Worm (Caenorhabditis elegans) whole organism, L1 larva: ENCODE results near the gene C29G2.3.
"Not testable (repeated sequence)": the region's sequence is repeated elsewhere in the genome, so short reads cannot be mapped to it uniquely, and the experiment has no call there.

Source experiments
- C16A3.4 ChIP-seq: fragments of 150-350 bp; optimal IDR thresholded peaks from 2 replicates; lab custom pipeline; 2014; ENCODE audit warnings: missing biosample characterization, missing genetic modification characterization
- C34B4.2 ChIP-seq: sonication (generic microtip); optimal IDR thresholded peaks from 2 replicates; lab custom pipeline; 2017; ENCODE audit warnings: mild to moderate bottlenecking, missing genetic modification characterization, missing compliant biosample characterization
- aha-1 ChIP-seq: fragments of 150-350 bp; optimal IDR thresholded peaks from 2 replicates; lab custom pipeline; 2014; ENCODE audit warnings: missing biosample characterization, missing genetic modification characterization
- alr-1 ChIP-seq: fragments of 200-800 bp; sonication (Bioruptor generic); optimal IDR thresholded peaks from 2 replicates; lab custom pipeline; 2018; ENCODE audit warnings: borderline replicate concordance, mild to moderate bottlenecking, missing genetic modification characterization, missing compliant biosample characterization
- aly-2 ChIP-seq: fragments of 150-350 bp; optimal IDR thresholded peaks from 2 replicates; lab custom pipeline; 2014; ENCODE audit warnings: missing biosample characterization, missing genetic modification characterization
- ceh-88 ChIP-seq: fragments of 200-800 bp; sonication (Bioruptor generic); IDR thresholded peaks from 2 replicates; pipeline ENCODE4 v1.3.6; 2022; ENCODE audit warnings: missing genetic modification characterization, missing compliant biosample characterization
- ceh-90 ChIP-seq: sonication (generic microtip); optimal IDR thresholded peaks from 2 replicates; lab custom pipeline; 2016; ENCODE audit warnings: missing genetic modification characterization, missing compliant biosample characterization
- ces-1 ChIP-seq: fragments of 150-350 bp; optimal IDR thresholded peaks from 2 replicates; lab custom pipeline; 2014; ENCODE audit warnings: missing biosample characterization, missing genetic modification reagents, missing genetic modification characterization
- dpl-1 ChIP-seq, 3 experiments: fragments of 150-350 bp in 2 of 3; sonication (generic microtip) in 1 of 3; optimal IDR thresholded peaks; 2 replicates each; lab custom pipeline; 2014 to 2017; ENCODE audit warnings: missing biosample characterization in 3 of 3, missing genetic modification characterization in 3 of 3, missing genetic modification reagents in 3 of 3
- egl-13 ChIP-seq: sonication (generic microtip); optimal IDR thresholded peaks from 2 replicates; lab custom pipeline; 2016; ENCODE audit warnings: missing genotype, missing genetic modification reagents, missing genetic modification characterization, missing compliant biosample characterization
- egl-27 ChIP-seq, 2 experiments: fragments of 150-350 bp in 1 of 2; sonication (generic microtip); optimal IDR thresholded peaks; 3 replicates each; lab custom pipeline; 2017 to 2018; ENCODE audit warnings: missing biosample characterization in 2 of 2, missing genetic modification characterization in 2 of 2, missing genetic modification reagents in 2 of 2
- elt-3 ChIP-seq, 6 experiments: fragments of 150-350 bp in 1 of 6; sonication (generic microtip); optimal IDR thresholded peaks; 2 replicates each; lab custom pipeline; 2017 to 2018; ENCODE audit warnings: missing biosample characterization in 6 of 6, missing genetic modification characterization in 6 of 6, inconsistent platforms in 1 of 6
- fkh-4 ChIP-seq: sonication (generic microtip); optimal IDR thresholded peaks from 2 replicates; lab custom pipeline; 2016; ENCODE audit warnings: missing compliant biosample characterization, missing genetic modification characterization, borderline replicate concordance
- fkh-8 ChIP-seq: sonication (generic microtip); optimal IDR thresholded peaks from 2 replicates; lab custom pipeline; 2016; ENCODE audit warnings: mild to moderate bottlenecking, missing genetic modification characterization, missing compliant biosample characterization
- hlh-4 ChIP-seq: sonication (generic microtip); optimal IDR thresholded peaks from 2 replicates; lab custom pipeline; 2016; ENCODE audit warnings: mild to moderate bottlenecking, missing genetic modification characterization, missing compliant biosample characterization
- hpl-2 ChIP-seq: fragments of 150-350 bp; optimal IDR thresholded peaks from 2 replicates; lab custom pipeline; 2014; ENCODE audit warnings: missing biosample characterization, missing genetic modification reagents, missing genetic modification characterization
- jun-1 ChIP-seq: fragments of 150-350 bp; optimal IDR thresholded peaks from 2 replicates; lab custom pipeline; 2014; ENCODE audit warnings: missing biosample characterization, missing genetic modification reagents, missing genetic modification characterization
- lin-39 ChIP-seq: fragments of 150-350 bp; optimal IDR thresholded peaks from 2 replicates; lab custom pipeline; 2014; ENCODE audit warnings: missing biosample characterization, missing genetic modification reagents, missing genetic modification characterization
- lsy-2 ChIP-seq, 2 experiments: fragments of 150-350 bp; optimal IDR thresholded peaks; 2 replicates each; lab custom pipeline; 2014; ENCODE audit warnings: missing biosample characterization in 2 of 2, missing genetic modification characterization in 2 of 2
- nhr-11 ChIP-seq: fragments of 150-350 bp; optimal IDR thresholded peaks from 2 replicates; lab custom pipeline; 2014; ENCODE audit warnings: missing biosample characterization, missing genetic modification characterization
- nhr-19 ChIP-seq: fragments of 200-800 bp; sonication (Bioruptor generic); conservative IDR thresholded peaks from 2 replicates; pipeline ENCODE4 v1.3.6; 2022; ENCODE audit warnings: missing genetic modification characterization, missing compliant biosample characterization
- nhr-77 ChIP-seq: fragments of 150-350 bp; optimal IDR thresholded peaks from 2 replicates; lab custom pipeline; 2014; ENCODE audit warnings: missing biosample characterization, missing genetic modification characterization
- pax-3 ChIP-seq: fragments of 200-800 bp; sonication (Bioruptor generic); optimal IDR thresholded peaks from 2 replicates; lab custom pipeline; 2018; ENCODE audit warnings: mild to moderate bottlenecking, missing genetic modification characterization, moderate library complexity, missing compliant biosample characterization
- pqm-1 ChIP-seq: sonication (generic microtip); optimal IDR thresholded peaks from 3 replicates; lab custom pipeline; 2017; ENCODE audit warnings: missing biosample characterization, missing genetic modification characterization
- rnt-1 ChIP-seq: sonication (generic microtip); optimal IDR thresholded peaks from 2 replicates; lab custom pipeline; 2016; ENCODE audit warnings: mild to moderate bottlenecking, missing genetic modification characterization, moderate library complexity, missing compliant biosample characterization
- snpc-4 ChIP-seq: fragments of 150-350 bp; optimal IDR thresholded peaks from 2 replicates; lab custom pipeline; 2014; ENCODE audit warnings: missing biosample characterization, missing genetic modification characterization
- swsn-7 ChIP-seq: sonication (generic microtip); optimal IDR thresholded peaks from 2 replicates; lab custom pipeline; 2016; ENCODE audit warnings: missing genetic modification characterization, missing compliant biosample characterization
- unc-130 ChIP-seq: fragments of 150-350 bp; optimal IDR thresholded peaks from 2 replicates; lab custom pipeline; 2017; ENCODE audit warnings: missing biosample characterization, missing genetic modification characterization, inconsistent platforms
- unc-30 ChIP-seq: sonication (generic microtip); optimal IDR thresholded peaks from 2 replicates; lab custom pipeline; 2017; ENCODE audit warnings: missing biosample characterization, missing genetic modification characterization
- unc-86 ChIP-seq: sonication (generic microtip); optimal IDR thresholded peaks from 2 replicates; lab custom pipeline; 2016; ENCODE audit warnings: missing genetic modification characterization, missing compliant biosample characterization
- unc-98 ChIP-seq: fragments of 200-800 bp; sonication (Bioruptor generic); IDR thresholded peaks from 2 replicates; pipeline ENCODE4 v1.3.6; 2022; ENCODE audit warnings: missing genetic modification characterization, missing compliant biosample characterization
- xbp-1 ChIP-seq: sonication (generic microtip); optimal IDR thresholded peaks from 2 replicates; lab custom pipeline; 2016; ENCODE audit warnings: missing genetic modification characterization, missing compliant biosample characterization
- zag-1 ChIP-seq: fragments of 150-350 bp; optimal IDR thresholded peaks from 2 replicates; lab custom pipeline; 2014; ENCODE audit warnings: missing biosample characterization, missing genetic modification characterization
- zip-4 ChIP-seq: fragments of 200-800 bp; sonication (Bioruptor generic); optimal IDR thresholded peaks from 2 replicates; lab custom pipeline; 2018; ENCODE audit warnings: mild to moderate bottlenecking, missing genetic modification characterization, moderate library complexity, missing compliant biosample characterization
- ztf-4 ChIP-seq: fragments of 150-350 bp; optimal IDR thresholded peaks from 2 replicates; lab custom pipeline; 2014; ENCODE audit warnings: missing biosample characterization, missing genetic modification characterization

Gene C29G2.3

ce11 chrV:2580598-2580997 lies at the start of gene C29G2.3:
Gene C29G2.3, plus strand, starts transcription at chrV:2580898.
- TF ChIP-seq aly-2 (tag; lab: Kevin White, UChicago) (no peak), aha-1 (no peak), nhr-19 (GFP tag; lab: Robert Waterston, UW) (no peak), ces-1 (GFP tag; lab: Kevin White, UChicago) (no peak), zip-4 (no peak), unc-130 (tag; lab: Kevin White, UChicago) (no peak)

DNA sequence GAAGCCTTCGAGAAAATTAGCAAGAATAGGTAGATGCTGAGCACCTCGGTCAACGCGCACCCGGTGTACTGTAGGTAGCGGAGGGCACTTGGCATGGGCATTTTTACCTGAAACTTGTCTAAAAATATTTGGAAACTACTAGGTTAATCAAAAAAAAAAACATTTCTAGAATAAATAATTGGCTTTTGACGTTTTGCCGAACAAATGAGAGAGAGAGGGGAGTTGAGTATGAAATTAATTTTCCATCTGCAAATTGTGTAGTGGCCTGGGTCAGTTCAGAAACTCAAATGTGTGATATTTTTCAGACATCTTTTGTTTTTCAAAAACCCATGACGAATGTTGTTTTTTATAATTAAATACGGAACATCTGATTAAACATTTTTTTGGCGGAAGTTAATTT lies 44.4 kb upstream of the C29G2.3 start, which contains the start of gene Y45G12C.10:
TSS of gene Y45G12C.10 (minus strand) at position 101 of the 400 bp plus-strand sequence.
- not testable (repeated sequence) for TF ChIP-seq ceh-88 (GFP tag; lab: Robert Waterston, UW); zag-1; C16A3.4 (tag; lab: Kevin White, UChicago)
- TF ChIP-seq, all 84 proteins: peak for 0; not testable (repeated sequence) for 84

DNA sequence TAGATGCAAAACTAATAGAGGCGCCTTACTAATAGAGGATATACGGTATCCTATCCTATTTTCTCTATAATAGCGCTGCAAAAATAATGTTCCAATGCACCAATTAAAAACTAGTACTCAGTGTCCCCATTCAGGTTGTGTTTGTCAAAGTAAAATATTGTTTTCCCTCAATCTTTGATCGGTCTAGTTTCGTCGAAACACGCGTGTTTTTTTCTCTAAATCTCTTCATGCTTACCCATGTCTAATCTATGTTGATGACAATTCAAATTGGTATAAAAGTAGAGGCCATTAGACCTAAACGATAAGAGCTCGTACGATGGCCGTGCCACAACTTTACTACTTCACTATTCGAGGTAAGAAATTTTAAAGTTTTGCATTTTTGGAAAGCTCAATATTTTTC lies 19.3 kb upstream of the C29G2.3 start, which contains the start of gene gst-10:
TSS of gene gst-10 (plus strand) at position 301 of the 400 bp plus-strand sequence.
- TF ChIP-seq lin-39 (tag; lab: Kevin White, UChicago); egl-27 (tag; optimal IDR thresholded peaks at IDR 0.05; lab: Kevin White, UChicago); unc-98: not testable (repeated sequence)

- TF ChIP-seq snpc-4 (tag; lab: Kevin White, UChicago) (no peak), fkh-8 (no peak), xbp-1 (tag; lab: Kevin White, UChicago) (no peak), pax-3 (tag; lab: Kevin White, UChicago) (no peak), hpl-2 (GFP tag; lab: Kevin White, UChicago) (no peak), elt-3 (tag; optimal IDR thresholded peaks at IDR 0.05; lab: Kevin White, UChicago) (no peak), ztf-4 (tag; lab: Kevin White, UChicago) (no peak), alr-1 (tag; lab: Kevin White, UChicago) (no peak), hlh-4 (tag; lab: Kevin White, UChicago) (no peak), pqm-1 (tag; lab: Kevin White, UChicago) (no peak), C34B4.2 (tag; lab: Kevin White, UChicago) (no peak), nhr-11 (no peak), egl-27 (tag; optimal IDR thresholded peaks at IDR 0.05; lab: Kevin White, UChicago) (no peak)
These were observed 15.2 kb upstream of the C29G2.3 start, which contains the start of gene Y45G12C.1 for ce11 chrV:2565525-2565924. Gene Y45G12C.1, plus strand, starts transcription at chrV:2565683.

- TF ChIP-seq ces-1 (GFP tag; lab: Kevin White, UChicago) = no peak
- TF ChIP-seq rnt-1 (tag; lab: Kevin White, UChicago) = no peak
- TF ChIP-seq egl-13 (tag; lab: Kevin White, UChicago) = no peak
- no peak for TF ChIP-seq ceh-90
- TF ChIP-seq nhr-77 (tag; lab: Kevin White, UChicago) = no peak
- no peak for TF ChIP-seq dpl-1 (GFP tag; optimal IDR thresholded peaks at IDR 0.05; lab: Kevin White, UChicago)
- TF ChIP-seq jun-1 (tag; lab: Kevin White, UChicago) = no peak
- no peak for TF ChIP-seq swsn-7 (tag; lab: Kevin White, UChicago)
- no peak for TF ChIP-seq aha-1
- no peak for TF ChIP-seq unc-130 (tag; lab: Kevin White, UChicago)
- no peak for TF ChIP-seq nhr-19 (GFP tag; lab: Robert Waterston, UW)
- no peak for TF ChIP-seq C34B4.2 (tag; lab: Kevin White, UChicago)
- TF ChIP-seq lsy-2 (tag; optimal IDR thresholded peaks at IDR 0.05; lab: Kevin White, UChicago) = no peak
- TF ChIP-seq fkh-4 (tag; lab: Kevin White, UChicago) = no peak
- no peak for TF ChIP-seq lin-39 (tag; lab: Kevin White, UChicago)
- no peak for TF ChIP-seq ztf-4 (tag; lab: Kevin White, UChicago)
- no peak for TF ChIP-seq unc-30
- TF ChIP-seq fkh-8 = no peak
- no peak for TF ChIP-seq unc-86 (tag; lab: Kevin White, UChicago)
These were observed 10.1 kb upstream of the C29G2.3 start, which contains the start of gene srj-19 for ce11 chrV:2570643-2571042. Gene srj-19, minus strand, starts transcription at chrV:2570743.
